Fruit fly (Drosophila melanogaster): ENCODE results near the gene CG15443.

The CG15443 gene

DNA sequence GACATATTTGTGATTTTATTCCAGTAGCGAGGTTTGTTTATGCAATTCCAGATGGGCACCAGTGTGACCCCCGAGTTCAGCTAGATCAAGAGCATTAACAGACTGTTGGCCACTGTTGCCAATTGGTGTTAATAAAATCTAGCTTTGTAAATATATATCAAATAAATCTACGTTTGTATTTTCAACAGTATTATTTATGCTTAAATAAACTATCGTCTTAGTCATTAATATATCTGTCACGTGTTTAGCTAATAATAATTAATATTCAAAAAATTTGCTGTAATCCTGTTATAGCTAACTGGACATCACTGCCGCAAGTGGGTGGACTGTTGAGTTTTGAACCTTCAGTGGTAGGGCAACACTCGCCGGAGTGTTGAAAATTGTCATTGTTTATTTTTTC is 3.7 kb downstream of the CG15443 start, which contains the start of the genes mRpL27 and CG15435 (continued):
- peak in 1 of 2 experiments; percentile 23 for TF ChIP-seq Eip74EF (GFP tag; optimal IDR thresholded peaks at IDR 0.05)
- TF ChIP-seq tin (GFP tag; optimal IDR thresholded peaks at IDR 0.05), result no peak
- no peak for TF ChIP-seq Ssrp (tag; optimal IDR thresholded peaks at IDR 0.05)
- peak; percentile 12 for TF ChIP-seq CG10543 (GFP tag; optimal IDR thresholded peaks at IDR 0.05)
- TF ChIP-seq CG32772 (GFP tag; IDR thresholded peaks at IDR 0.05), result no peak
- TF ChIP-seq Fer3 (tag; optimal IDR thresholded peaks at IDR 0.05), result peak; percentile 44
- peak; percentile 24 for TF ChIP-seq ewg (GFP tag; optimal IDR thresholded peaks at IDR 0.05)
- TF ChIP-seq Dfd (GFP tag; optimal IDR thresholded peaks at IDR 0.05), result no peak
- TF ChIP-seq bab2 (GFP tag; optimal IDR thresholded peaks at IDR 0.05), result no peak
- TF ChIP-seq Hey (tag; optimal IDR thresholded peaks at IDR 0.05), result no peak
- no peak for TF ChIP-seq Rfx (GFP tag; IDR thresholded peaks at IDR 0.05)
- TF ChIP-seq br (optimal IDR thresholded peaks at IDR 0.05), result no peak
- peak; percentile 29 for TF ChIP-seq gsb-n (tag; optimal IDR thresholded peaks at IDR 0.05)
- no peak for TF ChIP-seq CG8765 (GFP tag; IDR thresholded peaks at IDR 0.05)
- no peak for TF ChIP-seq CG2875 (GFP tag; optimal IDR thresholded peaks at IDR 0.05)
- TF ChIP-seq Bdp1 (GFP tag; optimal IDR thresholded peaks at IDR 0.05), result peak; percentile 14
- peak; percentile 98 for TF ChIP-seq CG18476 (GFP tag; optimal IDR thresholded peaks at IDR 0.05)
- peak; percentile 40 for TF ChIP-seq CG33557 (GFP tag; optimal IDR thresholded peaks at IDR 0.05)
- TF ChIP-seq lilli (GFP tag; optimal IDR thresholded peaks at IDR 0.05), result peak; percentile 49
- no peak for TF ChIP-seq sens-2 (GFP tag; IDR thresholded peaks at IDR 0.05)
- TF ChIP-seq luna (GFP tag; optimal IDR thresholded peaks at IDR 0.05), result no peak
- TF ChIP-seq CG43689 (GFP tag; IDR thresholded peaks at IDR 0.05), result no peak
- TF ChIP-seq pita (GFP tag; optimal IDR thresholded peaks at IDR 0.05), result no peak
- TF ChIP-seq ERR (GFP tag; optimal IDR thresholded peaks at IDR 0.05), result no peak
- TF ChIP-seq Gug (GFP tag; IDR thresholded peaks at IDR 0.05), result no peak
- TF ChIP-seq CkIIα-i1 (GFP tag; IDR thresholded peaks at IDR 0.05), result no peak
- TF ChIP-seq CG17829 (tag; optimal IDR thresholded peaks at IDR 0.05), result peak; percentile 59
- no peak for TF ChIP-seq CG17802 (tag; optimal IDR thresholded peaks at IDR 0.05)
- no peak for TF ChIP-seq CG6765 (GFP tag; optimal IDR thresholded peaks at IDR 0.05)
- no peak for TF ChIP-seq CG16779 (GFP tag; IDR thresholded peaks at IDR 0.05)
- TF ChIP-seq CG1603 (tag; optimal IDR thresholded peaks at IDR 0.05), result peak; percentile 37
- TF ChIP-seq org-1 (GFP tag; optimal IDR thresholded peaks at IDR 0.05), result no peak
- TF ChIP-seq hbn (GFP tag; IDR thresholded peaks at IDR 0.05; ENCODE audit: partially characterized antibody), result no peak
- TF ChIP-seq sisA (GFP tag; IDR thresholded peaks at IDR 0.05), result no peak
- TF ChIP-seq gcm2 (GFP tag; optimal IDR thresholded peaks at IDR 0.05), result no peak
- no peak for TF ChIP-seq CG14441 (GFP tag; IDR thresholded peaks at IDR 0.05)
- no peak for TF ChIP-seq D19B (GFP tag; optimal IDR thresholded peaks at IDR 0.05)
- no peak for TF ChIP-seq CG3407 (GFP tag; optimal IDR thresholded peaks at IDR 0.05)
- no peak for TF ChIP-seq pnt (GFP tag; optimal IDR thresholded peaks at IDR 0.05)
- TF ChIP-seq CG17568 (GFP tag; optimal IDR thresholded peaks at IDR 0.05), result no peak
- TF ChIP-seq BtbVII (GFP tag; optimal IDR thresholded peaks at IDR 0.05), result no peak
- TF ChIP-seq TFAM (GFP tag; optimal IDR thresholded peaks at IDR 0.05), result no peak
- TF ChIP-seq hkb (optimal IDR thresholded peaks at IDR 0.05), result peak; percentile 98
- no peak for TF ChIP-seq hkb (GFP tag; IDR thresholded peaks at IDR 0.05)
- 0 out of 3 replicates have a peak, but pooled peaks have one; percentile 23 for TF ChIP-seq CG7357 (GFP tag; IDR thresholded peaks at IDR 0.05)
- TF ChIP-seq Hsf (GFP tag; optimal IDR thresholded peaks at IDR 0.05), result peak; percentile 63
- TF ChIP-seq Optix (GFP tag; IDR thresholded peaks at IDR 0.05), result no peak
- peak; percentile 2 for TF ChIP-seq CG12219 (GFP tag; optimal IDR thresholded peaks at IDR 0.05)
- no peak for TF ChIP-seq Six4 (GFP tag; optimal IDR thresholded peaks at IDR 0.05)
- TF ChIP-seq CG12155 (GFP tag; optimal IDR thresholded peaks at IDR 0.05), result peak; percentile 20
- peak; percentile 50 for TF ChIP-seq CG3281 (GFP tag; optimal IDR thresholded peaks at IDR 0.05)
- TF ChIP-seq fru (optimal IDR thresholded peaks at IDR 0.05), result no peak
- TF ChIP-seq CG2120 (GFP tag; optimal IDR thresholded peaks at IDR 0.05), result peak; percentile 68

All from whole organism, embryonic.